Worm (Caenorhabditis elegans): Measurements from ENCODE around the gene cutl-5.

DNA sequence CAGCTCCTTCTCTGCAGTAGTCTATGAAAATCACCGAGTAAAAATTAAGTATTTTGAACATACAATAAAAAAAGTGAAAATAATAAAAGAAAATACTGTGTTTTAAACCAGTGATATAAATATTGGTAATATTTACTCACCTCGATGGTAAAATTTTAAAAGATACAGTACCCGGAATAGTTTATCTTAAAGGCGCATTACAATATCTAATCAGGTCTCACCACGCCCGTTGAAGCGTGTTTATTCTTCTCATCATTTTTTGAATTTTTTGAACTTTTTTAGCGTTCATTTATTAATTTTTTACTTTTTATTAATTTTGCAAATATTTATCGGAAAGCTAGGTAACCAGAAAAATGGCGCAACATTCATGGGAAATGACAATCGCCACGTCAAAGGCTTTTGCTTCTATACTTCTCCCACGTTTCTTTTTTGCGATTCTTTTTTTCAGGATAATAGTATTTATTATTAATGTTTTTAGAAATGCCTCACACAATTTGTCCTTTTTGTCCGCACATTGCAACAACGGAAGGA, 6.1 kb upstream of the cutl-5 start, which contains the start of gene F10E7.2:
- TF ChIP-seq him-1 (tag; optimal IDR thresholded peaks at IDR 0.05): no peak
- no peak for TF ChIP-seq W03F9.2 (tag; optimal IDR thresholded peaks at IDR 0.05)
- TF ChIP-seq dao-5 (tag; optimal IDR thresholded peaks at IDR 0.05): no peak

Data from whole organism, L4/young adult.